Worm (Caenorhabditis elegans) whole organism, L3 larva: ENCODE data around the gene T08G5.1.

Experiments
- nfya-1 ChIP-seq: sonication (generic microtip); optimal IDR thresholded peaks from 2 replicates; lab custom pipeline; 2017; ENCODE audit warnings: missing genetic modification characterization, mild to moderate bottlenecking, missing compliant biosample characterization, antibody characterized with exemption, moderate library complexity; ENCODE audit not compliant: insufficient read depth
- nhr-25 ChIP-seq: sonication (generic microtip); optimal IDR thresholded peaks from 2 replicates; lab custom pipeline; 2017; ENCODE audit warnings: missing biosample characterization, missing genetic modification characterization
- ztf-11 ChIP-seq: fragments of 150-350 bp; optimal IDR thresholded peaks from 2 replicates; lab custom pipeline; 2014; ENCODE audit warnings: missing biosample characterization, missing genetic modification characterization

DNA sequence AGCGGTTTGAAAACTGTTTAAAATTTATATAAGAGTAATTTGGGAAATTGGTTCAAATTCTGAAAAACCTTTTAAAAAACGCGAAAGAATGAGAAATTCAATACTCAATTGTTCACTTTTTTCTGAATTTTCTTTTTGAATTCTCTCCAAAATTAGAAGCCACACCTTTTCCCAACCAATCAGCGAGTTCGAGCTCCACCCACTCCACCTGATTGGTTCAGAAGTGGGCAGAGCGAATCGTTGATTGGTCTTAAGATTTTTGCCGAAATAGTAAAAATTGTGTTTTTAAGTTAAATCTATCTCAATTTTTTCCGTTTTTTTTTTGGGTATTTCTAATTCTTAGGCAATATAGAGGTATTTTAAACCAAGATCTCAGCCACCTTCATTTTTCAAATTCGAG is 45.4 kb downstream of the T08G5.1 start:
- TF ChIP-seq nhr-25 (tag; lab: Kevin White, UChicago), result no peak
- TF ChIP-seq nfya-1 (tag; lab: Kevin White, UChicago), result peak; percentile 90
- TF ChIP-seq ztf-11, result no peak
